Worm (Caenorhabditis elegans) whole organism, L4 larva: ENCODE results near the gene F07A11.1.

ENCODE experiments used
- T26A8.4 ChIP-seq: fragments of 200-800 bp; sonication (Bioruptor generic); IDR thresholded peaks from 2 replicates; pipeline ENCODE4 v1.3.6; 2022; ENCODE audit warnings: missing genetic modification characterization, missing compliant biosample characterization
- Y5F2A.4 ChIP-seq: fragments of 200-800 bp; sonication (Bioruptor generic); optimal IDR thresholded peaks from 2 replicates; lab custom pipeline; 2018; ENCODE audit warnings: mild to moderate bottlenecking, missing genetic modification characterization, missing compliant biosample characterization
- ceh-82 ChIP-seq: sonication (generic microtip); optimal IDR thresholded peaks from 2 replicates; lab custom pipeline; 2017; ENCODE audit warnings: missing biosample characterization, missing genetic modification characterization
- fos-1 ChIP-seq: fragments of 150-350 bp; optimal IDR thresholded peaks from 2 replicates; lab custom pipeline; 2014; ENCODE audit warnings: missing biosample characterization, missing genetic modification characterization
- lin-1 ChIP-seq: fragments of 200-800 bp; sonication (Bioruptor generic); IDR thresholded peaks from 2 replicates; pipeline ENCODE4 v1.3.6; 2022; ENCODE audit warnings: missing genetic modification reagents, missing genetic modification characterization, missing compliant biosample characterization
- lin-15B ChIP-seq: fragments of 150-350 bp; sonication (generic microtip); optimal IDR thresholded peaks from 3 replicates; lab custom pipeline; 2014; ENCODE audit warnings: missing biosample characterization, missing genetic modification characterization
- madf-9 ChIP-seq: fragments of 200-800 bp; sonication (Bioruptor generic); conservative IDR thresholded peaks from 2 replicates; pipeline ENCODE4 v1.3.6; 2022; ENCODE audit warnings: missing genetic modification reagents, missing genetic modification characterization, missing compliant biosample characterization
- saeg-2 ChIP-seq: fragments of 200-800 bp; sonication (Bioruptor generic); IDR thresholded peaks from 2 replicates; pipeline ENCODE4 v1.3.6; 2022; ENCODE audit warnings: missing genetic modification reagents, missing genetic modification characterization, missing compliant biosample characterization
- sdz-12 ChIP-seq: fragments of 200-800 bp; sonication (Bioruptor generic); optimal IDR thresholded peaks from 2 replicates; lab custom pipeline; 2018; ENCODE audit warnings: mild to moderate bottlenecking, missing genetic modification characterization, missing compliant biosample characterization
- unc-39 ChIP-seq: sonication (generic microtip); optimal IDR thresholded peaks from 2 replicates; lab custom pipeline; 2017; ENCODE audit warnings: missing biosample characterization, missing genetic modification characterization

DNA sequence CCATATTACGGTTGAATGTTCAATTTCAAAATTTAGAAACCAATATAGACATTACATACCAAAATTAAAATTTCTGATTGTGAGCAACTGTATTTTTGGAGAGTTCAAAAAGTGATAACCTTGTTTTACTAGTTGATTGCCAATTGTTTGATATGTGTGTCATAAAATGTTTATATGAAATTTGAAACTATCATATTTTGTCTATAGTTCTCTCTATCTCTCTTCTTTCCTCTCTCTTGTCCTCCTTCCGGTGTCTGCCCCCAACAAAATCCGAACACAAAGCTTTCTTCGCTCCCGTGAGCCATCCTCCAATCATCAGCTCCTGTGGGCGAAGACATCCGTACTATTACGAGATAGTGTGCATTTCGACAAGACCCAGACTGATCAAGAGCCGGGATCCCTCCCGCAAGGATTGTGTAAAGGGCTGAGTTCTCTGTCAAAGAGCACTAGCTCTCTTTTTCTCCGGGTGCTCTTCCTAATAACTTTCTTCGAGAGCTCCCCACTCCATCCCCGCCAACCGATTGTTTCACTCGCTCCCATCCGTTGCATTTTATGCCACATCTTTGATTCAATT is 10.6 kb upstream of the F07A11.1 start:
- TF ChIP-seq T26A8.4 (no peak), madf-9 (GFP tag; lab: Robert Waterston, UW) (no peak), sdz-12 (GFP tag; lab: Kevin White, UChicago) (no peak), unc-39 (tag; lab: Kevin White, UChicago) (no peak), fos-1 (tag; lab: Kevin White, UChicago) (no peak), lin-1 (GFP tag; lab: Robert Waterston, UW) (no peak), Y5F2A.4 (GFP tag; lab: Kevin White, UChicago) (no peak), lin-15B (tag; lab: Kevin White, UChicago) (no peak), ceh-82 (tag; lab: Kevin White, UChicago) (no peak), saeg-2 (GFP tag; lab: Robert Waterston, UW) (no peak)
